Fruit fly (Drosophila melanogaster) whole organism, embryonic: ENCODE results near the gene how.

ENCODE experiments used
- Adf1 ChIP-seq: fragments of 200-800 bp; sonication (Bioruptor generic); IDR thresholded peaks from 2 replicates; pipeline ENCODE4 v1.3.6; 2022; ENCODE audit warnings: missing biosample characterization, missing genetic modification characterization
- B-H1 ChIP-seq: fragments of 200-800 bp; sonication (Bioruptor generic); IDR thresholded peaks from 3 replicates; pipeline ENCODE4 v1.3.6; 2022; ENCODE audit warnings: missing biosample characterization, missing genetic modification characterization
- Bgb ChIP-seq: fragments of 200-800 bp; sonication (Bioruptor generic); IDR thresholded peaks from 2 replicates; pipeline ENCODE4 v1.3.6; 2022; ENCODE audit warnings: missing biosample characterization, missing genetic modification characterization; ENCODE audit not compliant: partially characterized antibody
- CG10274 ChIP-seq: fragments of 200-800 bp; sonication (Bioruptor generic); optimal IDR thresholded peaks from 3 replicates; lab custom pipeline; 2017; ENCODE audit warnings: missing biosample characterization, mild to moderate bottlenecking, missing genetic modification characterization
- CG10654 ChIP-seq: fragments of 200-800 bp; sonication (Bioruptor generic); optimal IDR thresholded peaks from 2 replicates; lab custom pipeline; 2016; ENCODE audit warnings: missing biosample characterization, missing genetic modification characterization
- CG15073 ChIP-seq: fragments of 200-800 bp; sonication (Bioruptor generic); optimal IDR thresholded peaks from 2 replicates; lab custom pipeline; 2016; ENCODE audit warnings: missing biosample characterization, missing genetic modification characterization
- CG1529 ChIP-seq: fragments of 200-800 bp; sonication (Bioruptor generic); optimal IDR thresholded peaks from 3 replicates; lab custom pipeline; 2018; ENCODE audit warnings: missing biosample characterization, missing genetic modification characterization
- CG1602 ChIP-seq: fragments of 200-800 bp; sonication (Bioruptor generic); optimal IDR thresholded peaks from 3 replicates; lab custom pipeline; 2016; ENCODE audit warnings: missing biosample characterization, missing genetic modification characterization
- CG32767 ChIP-seq: fragments of 200-800 bp; sonication (Bioruptor generic); IDR thresholded peaks from 2 replicates; pipeline ENCODE4 v1.3.6; 2022; ENCODE audit warnings: missing biosample characterization, missing genetic modification characterization
- CG3281 ChIP-seq: fragments of 200-800 bp; sonication (Bioruptor generic); optimal IDR thresholded peaks from 3 replicates; lab custom pipeline; 2017; ENCODE audit warnings: missing biosample characterization, mild to moderate bottlenecking, missing genetic modification characterization
- CG42726 ChIP-seq: fragments of 200-800 bp; sonication (Bioruptor generic); IDR thresholded peaks from 2 replicates; pipeline ENCODE4 v1.3.6; 2022; ENCODE audit warnings: missing biosample characterization, missing genetic modification characterization; ENCODE audit not compliant: partially characterized antibody
- CG4360 ChIP-seq: fragments of 200-800 bp; sonication (Bioruptor generic); IDR thresholded peaks from 2 replicates; pipeline ENCODE4 v1.3.6; 2022; ENCODE audit warnings: missing biosample characterization, missing genetic modification characterization
- CG7928 ChIP-seq: fragments of 200-800 bp; sonication (Bioruptor generic); optimal IDR thresholded peaks from 2 replicates; lab custom pipeline; 2017; ENCODE audit warnings: missing biosample characterization, mild to moderate bottlenecking, missing genetic modification characterization
- CG8359 ChIP-seq: fragments of 200-800 bp; sonication (Bioruptor generic); optimal IDR thresholded peaks from 2 replicates; lab custom pipeline; 2017; ENCODE audit warnings: missing biosample characterization, mild to moderate bottlenecking, missing genetic modification characterization, borderline replicate concordance
- Chrac-16 ChIP-seq: fragments of 200-800 bp; sonication (Bioruptor generic); optimal IDR thresholded peaks from 3 replicates; lab custom pipeline; 2016; ENCODE audit warnings: missing biosample characterization, missing genetic modification characterization
- D19A ChIP-seq: fragments of 200-800 bp; optimal IDR thresholded peaks from 3 replicates; lab custom pipeline; 2019; ENCODE audit warnings: missing biosample characterization, mild to moderate bottlenecking, missing genetic modification characterization, moderate library complexity
- D19B ChIP-seq: fragments of 200-800 bp; sonication (Bioruptor generic); optimal IDR thresholded peaks from 2 replicates; lab custom pipeline; 2017; ENCODE audit warnings: missing biosample characterization, mild to moderate bottlenecking, missing genetic modification characterization
- Dip3 ChIP-seq: fragments of 200-800 bp; sonication (Bioruptor generic); optimal IDR thresholded peaks from 3 replicates; lab custom pipeline; 2016; ENCODE audit warnings: missing biosample characterization, missing genetic modification characterization
- Doc2 ChIP-seq: fragments of 200-800 bp; sonication (Bioruptor generic); IDR thresholded peaks from 2 replicates; pipeline ENCODE4 v1.3.6; 2022; ENCODE audit warnings: missing biosample characterization, missing genetic modification characterization
- H2.0 ChIP-seq: fragments of 200-800 bp; sonication (Bioruptor generic); IDR thresholded peaks from 2 replicates; pipeline ENCODE4 v1.3.6; 2022; ENCODE audit warnings: missing biosample characterization, missing genetic modification characterization
- Lpt ChIP-seq: fragments of >200 bp; optimal IDR thresholded peaks from 2 replicates; lab custom pipeline; 2018; ENCODE audit warnings: missing biosample characterization, missing genetic modification characterization
- MTF-1 ChIP-seq: fragments of 200-800 bp; sonication (Bioruptor generic); optimal IDR thresholded peaks from 2 replicates; lab custom pipeline; 2018; ENCODE audit warnings: missing biosample characterization, mild to moderate bottlenecking, missing genetic modification characterization, borderline replicate concordance
- Nf-YA ChIP-seq: fragments of 200-800 bp; sonication (Bioruptor generic); IDR thresholded peaks from 2 replicates; pipeline ENCODE4 v1.3.6; 2022; ENCODE audit warnings: missing biosample characterization, missing genetic modification characterization
- Sin3A ChIP-seq: fragments of >200 bp; optimal IDR thresholded peaks from 2 replicates; lab custom pipeline; 2018
- Sox100B ChIP-seq: fragments of 200-800 bp; sonication (Bioruptor generic); optimal IDR thresholded peaks from 3 replicates; lab custom pipeline; 2018; ENCODE audit warnings: missing biosample characterization, mild to moderate bottlenecking, missing genetic modification characterization
- Sry-β ChIP-seq: fragments of 200-800 bp; sonication (Bioruptor generic); optimal IDR thresholded peaks from 2 replicates; lab custom pipeline; 2018; ENCODE audit warnings: missing biosample characterization, mild to moderate bottlenecking, missing genetic modification characterization, moderate library complexity
- cad ChIP-seq: fragments of >200 bp; optimal IDR thresholded peaks from 2 replicates; lab custom pipeline; 2017; ENCODE audit warnings: missing biosample characterization, missing genetic modification characterization
- dan ChIP-seq: fragments of 200-800 bp; sonication (Bioruptor generic); IDR thresholded peaks from 2 replicates; pipeline ENCODE4 v1.3.6; 2022; ENCODE audit warnings: missing biosample characterization, missing genetic modification characterization
- insv ChIP-seq, 2 experiments: fragments of 200-800 bp; sonication (Bioruptor generic); optimal IDR thresholded peaks; 3 replicates each; lab custom pipeline; 2016 to 2018; ENCODE audit warnings: missing biosample characterization in 2 of 2, missing genetic modification characterization in 2 of 2
- lola ChIP-seq, 3 experiments: fragments of >200 bp in 2 of 3; fragments of 200-800 bp in 1 of 3; sonication (Bioruptor generic) in 1 of 3; optimal IDR thresholded peaks; 2 replicates each; lab custom pipeline; 2017 to 2019; ENCODE audit warnings: missing biosample characterization in 3 of 3, missing genetic modification characterization in 3 of 3, mild to moderate bottlenecking in 1 of 3, moderate library complexity in 1 of 3
- org-1 ChIP-seq: fragments of 200-800 bp; sonication (Bioruptor generic); optimal IDR thresholded peaks from 2 replicates; lab custom pipeline; 2017; ENCODE audit warnings: missing biosample characterization, missing genetic modification characterization
- pho ChIP-seq: fragments of 200-800 bp; sonication (Bioruptor generic); optimal IDR thresholded peaks from 2 replicates; lab custom pipeline; 2016; ENCODE audit warnings: missing biosample characterization, missing genetic modification characterization
- pros ChIP-seq: fragments of 200-800 bp; sonication (Bioruptor generic); optimal IDR thresholded peaks from 3 replicates; lab custom pipeline; 2019; ENCODE audit warnings: missing biosample characterization, mild to moderate bottlenecking, missing genetic modification characterization, moderate library complexity
- sim ChIP-seq: fragments of 200-800 bp; sonication (Bioruptor generic); IDR thresholded peaks from 2 replicates; pipeline ENCODE4 v1.3.6; 2022; ENCODE audit warnings: missing biosample characterization, missing genetic modification characterization
- tio ChIP-seq: fragments of 200-800 bp; sonication (Bioruptor generic); optimal IDR thresholded peaks from 2 replicates; lab custom pipeline; 2017; ENCODE audit warnings: missing biosample characterization, missing genetic modification characterization, inconsistent platforms
- tx ChIP-seq: fragments of 200-800 bp; sonication (Bioruptor generic); optimal IDR thresholded peaks from 2 replicates; lab custom pipeline; 2016; ENCODE audit warnings: missing biosample characterization, missing genetic modification characterization

The how gene

dm6 chr3R:21992909-21993308, 49.1 kb upstream of the how start (continued):
- TF ChIP-seq Bgb (GFP tag; lab: Robert Waterston, UW): no peak
- no peak for TF ChIP-seq CG15073 (GFP tag; lab: Kevin White, UChicago)
- TF ChIP-seq CG4360 (GFP tag; lab: Robert Waterston, UW): no peak
- TF ChIP-seq Sry-β (GFP tag; lab: Kevin White, UChicago): no peak

dm6 chr3R:21998877-21999276, 43.1 kb upstream of the how start:
- TF ChIP-seq H2.0 (GFP tag; lab: Robert Waterston, UW) (no peak), CG3281 (no peak), CG10274 (no peak), Doc2 (GFP tag; lab: Robert Waterston, UW) (no peak), MTF-1 (GFP tag; lab: Kevin White, UChicago) (no peak), Sox100B (GFP tag; lab: Kevin White, UChicago) (no peak)
- TF ChIP-seq, all 482 proteins: peak for 0

- TF ChIP-seq CG1529 (no peak), tx (GFP tag; lab: Kevin White, UChicago) (no peak), CG42726 (GFP tag; lab: Robert Waterston, UW) (no peak), Adf1 (GFP tag; lab: Robert Waterston, UW) (no peak), CG10654 (GFP tag; lab: Kevin White, UChicago) (no peak)
- TF ChIP-seq, all 482 proteins: peak for 0
Measured at dm6 chr3R:21999641-22000040, 42.4 kb upstream of the how start.

- no peak for TF ChIP-seq Dip3
- TF ChIP-seq CG32767 (GFP tag; lab: Robert Waterston, UW): no peak
- no peak for TF ChIP-seq tio
- TF ChIP-seq org-1 (GFP tag; lab: Kevin White, UChicago): no peak
- no peak for TF ChIP-seq dan
- no peak for TF ChIP-seq cad (GFP tag; lab: Kevin White, UChicago)
- TF ChIP-seq insv (GFP tag; optimal IDR thresholded peaks at IDR 0.05; lab: Kevin White, UChicago): no peak
- TF ChIP-seq sim: no peak
- TF ChIP-seq pho (GFP tag; lab: Kevin White, UChicago): no peak
- no peak for TF ChIP-seq CG7928 (GFP tag; lab: Kevin White, UChicago)
- TF ChIP-seq Nf-YA (GFP tag; lab: Robert Waterston, UW): no peak
- no peak for TF ChIP-seq CG8359 (GFP tag; lab: Kevin White, UChicago)
- TF ChIP-seq lola (GFP tag; optimal IDR thresholded peaks at IDR 0.05; lab: Kevin White, UChicago): no peak
Measured at dm6 chr3R:22003508-22003907, 38.5 kb upstream of the how start.

dm6 chr3R:22014397-22014796, 27.6 kb upstream of the how start, which contains the start of gene Theg:
Theg (plus strand) TSS chr3R:22014697.
- TF ChIP-seq Sin3A (lab: Kevin White, UChicago): no peak
- TF ChIP-seq D19B (GFP tag; lab: Kevin White, UChicago): no peak
- no peak for TF ChIP-seq B-H1 (GFP tag; lab: Robert Waterston, UW)
- TF ChIP-seq pros (GFP tag; lab: Kevin White, UChicago): no peak
- TF ChIP-seq Chrac-16 (GFP tag; lab: Kevin White, UChicago): no peak
- TF ChIP-seq D19A: no peak
- no peak for TF ChIP-seq CG1602 (GFP tag; lab: Kevin White, UChicago)
- TF ChIP-seq Lpt: no peak
